Fruit fly (Drosophila melanogaster) whole organism, pupa: ENCODE data around the gene ND-20L.

Experiments used
- CG10348 ChIP-seq: fragments of 200-800 bp; sonication (Bioruptor generic); IDR thresholded peaks from 2 replicates; pipeline ENCODE4 v1.3.6; 2022; ENCODE audit warnings: missing biosample characterization, missing genetic modification characterization
- D1 ChIP-seq: fragments of 200-800 bp; sonication (Bioruptor generic); optimal IDR thresholded peaks from 2 replicates; lab custom pipeline; 2018; ENCODE audit warnings: missing biosample characterization, mild to moderate bottlenecking, missing genetic modification characterization, moderate library complexity
- EcR ChIP-seq: fragments of 200-800 bp; sonication (Bioruptor generic); optimal IDR thresholded peaks from 3 replicates; lab custom pipeline; 2019; ENCODE audit warnings: missing biosample characterization, missing genetic modification characterization, mild to moderate bottlenecking, moderate library complexity, missing genetic modification reagents
- Pif1B ChIP-seq: fragments of 200-800 bp; sonication (Bioruptor generic); optimal IDR thresholded peaks from 3 replicates; lab custom pipeline; 2016; ENCODE audit warnings: missing biosample characterization, missing genetic modification characterization
- Snoo ChIP-seq: fragments of 200-800 bp; sonication (Bioruptor generic); optimal IDR thresholded peaks from 3 replicates; lab custom pipeline; 2017; ENCODE audit warnings: missing biosample characterization, mild to moderate bottlenecking, missing genetic modification characterization, inconsistent platforms
- gl ChIP-seq: fragments of 200-800 bp; sonication (Bioruptor generic); optimal IDR thresholded peaks from 2 replicates; lab custom pipeline; 2018; ENCODE audit warnings: missing biosample characterization, mild to moderate bottlenecking, missing genetic modification characterization

- TF ChIP-seq D1 (no peak), CG10348 (GFP tag; lab: Robert Waterston, UW) (no peak), Pif1B (no peak), Snoo (tag; lab: Kevin White, UChicago) (no peak), EcR (GFP tag; lab: Kevin White, UChicago) (no peak), gl (tag; lab: Kevin White, UChicago) (no peak)
Observed at dm6 chr3R:29550735-29551134, 35.2 kb downstream of the ND-20L start.
